Worm (Caenorhabditis elegans) whole organism, mixed stage, embryonic: ENCODE results near the gene acd-3.

ENCODE experiments used
- ces-1 ChIP-seq: fragments of 150-350 bp; optimal IDR thresholded peaks from 2 replicates; lab custom pipeline; 2014; ENCODE audit warnings: missing biosample characterization, missing genetic modification reagents, missing genetic modification characterization
- sem-2 ChIP-seq: fragments of 200-800 bp; sonication (Bioruptor generic); optimal IDR thresholded peaks from 2 replicates; lab custom pipeline; 2018; ENCODE audit warnings: mild to moderate bottlenecking, missing genetic modification characterization, missing compliant biosample characterization
- snpc-4 ChIP-seq: fragments of 150-350 bp; optimal IDR thresholded peaks from 2 replicates; lab custom pipeline; 2014; ENCODE audit warnings: missing biosample characterization, missing genetic modification characterization
- unc-120 ChIP-seq: sonication (generic microtip); optimal IDR thresholded peaks from 2 replicates; lab custom pipeline; 2017; ENCODE audit warnings: missing genetic modification characterization, missing compliant biosample characterization; ENCODE audit not compliant: poor library complexity, severe bottlenecking
- ztf-11 ChIP-seq: fragments of 150-350 bp; optimal IDR thresholded peaks from 2 replicates; lab custom pipeline; 2014; ENCODE audit warnings: missing biosample characterization, missing genetic modification characterization

DNA sequence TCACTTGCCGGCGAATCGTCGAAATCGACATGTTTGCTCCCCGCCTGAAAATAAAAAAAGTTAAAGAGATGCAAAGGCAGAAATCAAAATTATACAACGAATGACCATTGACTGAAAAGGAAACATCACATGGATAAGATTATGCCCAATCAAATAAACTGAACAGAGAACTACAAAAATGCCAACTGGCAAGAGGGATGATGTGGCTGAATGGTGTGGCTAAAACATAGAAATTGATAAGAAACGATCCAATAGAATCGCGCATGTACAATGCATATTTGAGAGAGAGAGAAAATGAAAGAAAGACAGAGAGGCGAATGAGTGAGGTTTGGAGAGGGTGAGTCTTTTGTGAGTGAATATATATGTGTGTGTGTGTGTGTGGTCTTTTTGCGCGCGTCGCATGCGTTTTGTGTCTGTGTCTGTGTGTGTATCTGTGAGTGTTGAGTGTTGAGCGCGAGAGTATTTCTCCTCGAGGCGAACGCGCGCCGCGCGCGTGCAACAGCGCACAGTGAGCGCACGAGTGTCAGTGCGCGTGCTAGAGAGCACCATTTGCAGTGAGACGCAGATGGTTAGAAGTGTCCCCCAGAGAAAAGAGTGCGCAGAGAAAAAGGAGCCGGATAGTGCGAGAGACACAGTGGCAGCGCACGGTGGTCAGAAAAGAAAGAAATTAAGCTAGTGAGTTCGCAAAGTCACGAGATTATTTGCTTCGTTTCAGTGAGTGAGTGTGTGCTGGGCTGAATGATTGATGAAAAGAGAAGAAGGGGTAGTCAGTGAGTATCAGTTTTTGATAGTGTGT lies 30.4 kb upstream of the acd-3 start, which contains the start of gene epn-1:
- no peak for TF ChIP-seq snpc-4
- TF ChIP-seq unc-120, result peak; percentile 62
- peak; percentile 81 for TF ChIP-seq ces-1 (GFP tag; lab: Kevin White, UChicago)
- no peak for TF ChIP-seq sem-2 (GFP tag; lab: Kevin White, UChicago)
- TF ChIP-seq ztf-11 (tag; lab: Kevin White, UChicago), result peak; percentile 87
